Fruit fly (Drosophila melanogaster) whole organism, embryonic: ENCODE results near the gene CG4364.

Source experiments
- Atf-2 ChIP-seq: fragments of 200-800 bp; sonication (Bioruptor generic); optimal IDR thresholded peaks from 2 replicates; lab custom pipeline; 2016; ENCODE audit warnings: missing biosample characterization, missing genetic modification characterization
- Awh ChIP-seq: fragments of 200-800 bp; sonication (Bioruptor generic); IDR thresholded peaks from 2 replicates; pipeline ENCODE4, ENCODE4 v1.3.6; 2022; ENCODE audit warnings: missing biosample characterization, missing genetic modification characterization
- CG10147 ChIP-seq: fragments of 200-800 bp; sonication (Bioruptor generic); optimal IDR thresholded peaks from 2 replicates; lab custom pipeline; 2019; ENCODE audit warnings: missing biosample characterization, mild to moderate bottlenecking, missing genetic modification characterization, moderate library complexity
- CG10321 ChIP-seq: fragments of 200-800 bp; sonication (Bioruptor generic); IDR thresholded peaks from 2 replicates; pipeline ENCODE4 v1.3.6; 2022; ENCODE audit warnings: missing biosample characterization, missing genetic modification characterization
- CG11695 ChIP-seq: fragments of 200-800 bp; sonication (Bioruptor generic); IDR thresholded peaks from 3 replicates; pipeline ENCODE4 v1.3.6; 2022; ENCODE audit warnings: missing biosample characterization, missing genetic modification characterization
- CG12155 ChIP-seq: fragments of 200-800 bp; sonication (Bioruptor generic); optimal IDR thresholded peaks from 3 replicates; lab custom pipeline; 2016; ENCODE audit warnings: missing biosample characterization, missing genetic modification characterization
- CG12659 ChIP-seq: fragments of 200-800 bp; sonication (Bioruptor generic); optimal IDR thresholded peaks from 3 replicates; lab custom pipeline; 2017; ENCODE audit warnings: mild to moderate bottlenecking, missing biosample characterization, missing genetic modification reagents, missing genetic modification characterization
- CG12744 ChIP-seq: fragments of 200-800 bp; sonication (Bioruptor generic); optimal IDR thresholded peaks from 2 replicates; lab custom pipeline; 2016; ENCODE audit warnings: missing biosample characterization, missing genetic modification characterization
- CG13775 ChIP-seq: fragments of 200-800 bp; sonication (Bioruptor generic); optimal IDR thresholded peaks from 3 replicates; lab custom pipeline; 2017; ENCODE audit warnings: missing biosample characterization, mild to moderate bottlenecking, missing genetic modification characterization
- CG14710 ChIP-seq: fragments of 200-800 bp; sonication (Bioruptor generic); optimal IDR thresholded peaks from 3 replicates; lab custom pipeline; 2019; ENCODE audit warnings: missing biosample characterization, mild to moderate bottlenecking, missing genetic modification characterization, moderate library complexity
- CG17359 ChIP-seq: fragments of 200-800 bp; sonication (Bioruptor generic); optimal IDR thresholded peaks from 3 replicates; lab custom pipeline; 2018; ENCODE audit warnings: missing biosample characterization, mild to moderate bottlenecking, missing genetic modification characterization, moderate library complexity
- CG17612 ChIP-seq: fragments of 200-800 bp; sonication (Bioruptor generic); IDR thresholded peaks from 2 replicates; pipeline ENCODE4 v1.3.6; 2022; ENCODE audit warnings: missing biosample characterization, missing genetic modification characterization
- CG1832 ChIP-seq: fragments of 200-800 bp; sonication (Bioruptor generic); optimal IDR thresholded peaks from 2 replicates; lab custom pipeline; 2017; ENCODE audit warnings: missing biosample characterization, mild to moderate bottlenecking, missing genetic modification characterization, inconsistent platforms
- CG3407 ChIP-seq: fragments of 200-800 bp; sonication (Bioruptor generic); optimal IDR thresholded peaks from 2 replicates; lab custom pipeline; 2018; ENCODE audit warnings: missing biosample characterization, mild to moderate bottlenecking, missing genetic modification characterization
- CG4404 ChIP-seq: fragments of 200-800 bp; sonication (Bioruptor generic); IDR thresholded peaks from 2 replicates; pipeline ENCODE4 v1.3.6; 2022; ENCODE audit warnings: missing biosample characterization, missing genetic modification characterization
- CG6254 ChIP-seq: fragments of 200-800 bp; sonication (Bioruptor generic); optimal IDR thresholded peaks from 3 replicates; lab custom pipeline; 2017; ENCODE audit warnings: mild to moderate bottlenecking, missing biosample characterization, missing genetic modification reagents, missing genetic modification characterization
- CG7357 ChIP-seq: fragments of 200-800 bp; sonication (Bioruptor generic); IDR thresholded peaks from 3 replicates; pipeline ENCODE4 v1.3.6; 2022; ENCODE audit warnings: missing biosample characterization, missing genetic modification characterization
- Camta ChIP-seq: fragments of 200-800 bp; sonication (Bioruptor generic); optimal IDR thresholded peaks from 2 replicates; lab custom pipeline; 2016; ENCODE audit warnings: missing biosample characterization, missing genetic modification characterization
- D19A ChIP-seq: fragments of 200-800 bp; optimal IDR thresholded peaks from 3 replicates; lab custom pipeline; 2019; ENCODE audit warnings: missing biosample characterization, mild to moderate bottlenecking, missing genetic modification characterization, moderate library complexity
- E2f2 ChIP-seq: fragments of 200-800 bp; sonication (Bioruptor generic); IDR thresholded peaks from 2 replicates; pipeline ENCODE4 v1.3.6; 2022; ENCODE audit warnings: missing biosample characterization, missing genetic modification characterization
- Fer1 ChIP-seq: fragments of 200-800 bp; sonication (Bioruptor generic); optimal IDR thresholded peaks from 2 replicates; lab custom pipeline; 2017; ENCODE audit warnings: missing biosample characterization, mild to moderate bottlenecking, missing genetic modification characterization
- Fer3 ChIP-seq: fragments of 200-800 bp; sonication (Bioruptor generic); optimal IDR thresholded peaks from 2 replicates; lab custom pipeline; 2018; ENCODE audit warnings: missing biosample characterization, mild to moderate bottlenecking, missing genetic modification characterization, moderate library complexity
- Neu2 ChIP-seq: fragments of 200-800 bp; sonication (Bioruptor generic); optimal IDR thresholded peaks from 3 replicates; lab custom pipeline; 2016; ENCODE audit warnings: missing biosample characterization, missing genetic modification characterization, borderline replicate concordance
- Oli ChIP-seq: fragments of 200-800 bp; sonication (Bioruptor generic); optimal IDR thresholded peaks from 2 replicates; lab custom pipeline; 2018; ENCODE audit warnings: missing biosample characterization, mild to moderate bottlenecking, missing genetic modification characterization, moderate library complexity
- Opbp ChIP-seq: fragments of 200-800 bp; sonication (Bioruptor generic); IDR thresholded peaks from 3 replicates; pipeline ENCODE4 v1.3.6; 2022; ENCODE audit warnings: missing biosample characterization, missing genetic modification characterization; ENCODE audit not compliant: partially characterized antibody
- Sry-δ ChIP-seq: fragments of 200-800 bp; sonication (Bioruptor generic); optimal IDR thresholded peaks from 2 replicates; lab custom pipeline; 2016; ENCODE audit warnings: missing biosample characterization, missing genetic modification characterization
- az2 ChIP-seq: fragments of 200-800 bp; sonication (Bioruptor generic); optimal IDR thresholded peaks from 3 replicates; lab custom pipeline; 2016; ENCODE audit warnings: missing biosample characterization, missing genetic modification characterization
- bigmax ChIP-seq: fragments of 200-800 bp; sonication (Bioruptor generic); optimal IDR thresholded peaks from 2 replicates; lab custom pipeline; 2018; ENCODE audit warnings: missing biosample characterization, mild to moderate bottlenecking, missing genetic modification characterization
- btn ChIP-seq: fragments of 200-800 bp; sonication (Bioruptor generic); optimal IDR thresholded peaks from 2 replicates; lab custom pipeline; 2016; ENCODE audit warnings: missing biosample characterization, missing genetic modification characterization
- cato ChIP-seq: fragments of 200-800 bp; sonication (Bioruptor generic); optimal IDR thresholded peaks from 2 replicates; lab custom pipeline; 2016; ENCODE audit warnings: missing biosample characterization, missing genetic modification characterization, borderline replicate concordance
- corto ChIP-seq: fragments of 200-800 bp; sonication (Bioruptor generic); optimal IDR thresholded peaks from 2 replicates; lab custom pipeline; 2016; ENCODE audit warnings: missing biosample characterization, mild to moderate bottlenecking, missing genetic modification characterization, moderate library complexity
- crp ChIP-seq, 2 experiments: fragments of 200-800 bp; sonication (Bioruptor generic); optimal IDR thresholded peaks; 2 replicates in 1 of 2; 3 replicates in 1 of 2; lab custom pipeline; 2017; ENCODE audit warnings: missing biosample characterization in 2 of 2, missing genetic modification characterization in 2 of 2, mild to moderate bottlenecking in 1 of 2, moderate library complexity in 1 of 2
- danr ChIP-seq: fragments of 200-800 bp; sonication (Bioruptor generic); IDR thresholded peaks from 2 replicates; pipeline ENCODE4 v1.3.6; 2022; ENCODE audit warnings: missing biosample characterization, missing genetic modification characterization
- ewg ChIP-seq: fragments of 200-800 bp; sonication (Bioruptor generic); optimal IDR thresholded peaks from 3 replicates; lab custom pipeline; 2017; ENCODE audit warnings: mild to moderate bottlenecking, missing biosample characterization, missing genetic modification reagents, missing genetic modification characterization
- gcm ChIP-seq: fragments of 200-800 bp; sonication (Bioruptor generic); optimal IDR thresholded peaks from 2 replicates; lab custom pipeline; 2019; ENCODE audit warnings: missing biosample characterization, mild to moderate bottlenecking, missing genetic modification characterization, moderate library complexity
- gem ChIP-seq: fragments of 200-800 bp; sonication (Bioruptor generic); optimal IDR thresholded peaks from 2 replicates; lab custom pipeline; 2019; ENCODE audit warnings: missing biosample characterization, mild to moderate bottlenecking, missing genetic modification characterization, moderate library complexity
- grn ChIP-seq: fragments of 200-800 bp; sonication (Bioruptor generic); optimal IDR thresholded peaks from 3 replicates; lab custom pipeline; 2017; ENCODE audit warnings: missing biosample characterization, missing genetic modification characterization
- kay ChIP-seq: fragments of 200-800 bp; sonication (Bioruptor generic); optimal IDR thresholded peaks from 2 replicates; lab custom pipeline; 2016; ENCODE audit warnings: missing biosample characterization, missing genetic modification characterization
- otp ChIP-seq: fragments of 200-800 bp; sonication (Bioruptor generic); IDR thresholded peaks from 3 replicates; pipeline ENCODE4, ENCODE4 v1.3.6; 2022; ENCODE audit warnings: missing biosample characterization, missing genetic modification characterization
- pb ChIP-seq: fragments of 200-800 bp; sonication (Bioruptor generic); optimal IDR thresholded peaks from 3 replicates; lab custom pipeline; 2016; ENCODE audit warnings: missing biosample characterization, missing genetic modification characterization
- pfk ChIP-seq: fragments of 200-800 bp; sonication (Bioruptor generic); optimal IDR thresholded peaks from 2 replicates; lab custom pipeline; 2018; ENCODE audit warnings: missing biosample characterization, mild to moderate bottlenecking, missing genetic modification characterization, moderate library complexity
- pzg ChIP-seq: fragments of 200-800 bp; sonication (Bioruptor generic); optimal IDR thresholded peaks from 3 replicates; lab custom pipeline; 2018; ENCODE audit warnings: missing biosample characterization, mild to moderate bottlenecking, missing genetic modification characterization, moderate library complexity
- ro ChIP-seq: fragments of 200-800 bp; sonication (Bioruptor generic); IDR thresholded peaks from 2 replicates; pipeline ENCODE4 v1.3.6; 2022; ENCODE audit warnings: missing biosample characterization, missing genetic modification characterization
- sim ChIP-seq: fragments of 200-800 bp; sonication (Bioruptor generic); IDR thresholded peaks from 2 replicates; pipeline ENCODE4 v1.3.6; 2022; ENCODE audit warnings: missing biosample characterization, missing genetic modification characterization
- sug ChIP-seq: fragments of 200-800 bp; optimal IDR thresholded peaks from 2 replicates; lab custom pipeline; 2019; ENCODE audit warnings: missing biosample characterization, mild to moderate bottlenecking, missing genetic modification characterization, moderate library complexity
- tgo ChIP-seq: fragments of 200-800 bp; sonication (Bioruptor generic); IDR thresholded peaks from 3 replicates; pipeline ENCODE4 v1.3.6; 2022; ENCODE audit warnings: missing biosample characterization, missing genetic modification characterization
- usp ChIP-seq: fragments of >200 bp; optimal IDR thresholded peaks from 2 replicates; lab custom pipeline; 2017; ENCODE audit warnings: missing biosample characterization, missing genetic modification characterization
- wek ChIP-seq: fragments of 200-800 bp; sonication (Bioruptor generic); optimal IDR thresholded peaks from 3 replicates; lab custom pipeline; 2018; ENCODE audit warnings: missing biosample characterization, mild to moderate bottlenecking, missing genetic modification characterization, moderate library complexity

CG4364 gene

dm6 chr2L:9692364-9693348 is 18.4 kb downstream of the CG4364 start (continued):
- TF ChIP-seq CG7357 (GFP tag; lab: Robert Waterston, UW) (peak; percentile 74; the same call in 2 of the 3 replicates), CG1832 (no peak), grn (no peak), tgo (GFP tag; lab: Robert Waterston, UW) (peak; percentile 88), E2f2 (peak; percentile 50; the same call in 1 of the 2 replicates), btn (GFP tag; lab: Kevin White, UChicago) (no peak), CG10147 (GFP tag; lab: Kevin White, UChicago) (peak; percentile 32), bigmax (GFP tag; lab: Kevin White, UChicago) (no peak), Sry-δ (GFP tag; lab: Kevin White, UChicago) (no peak), pfk (GFP tag; lab: Kevin White, UChicago) (no peak), cato (GFP tag; lab: Kevin White, UChicago) (no peak), Oli (peak; percentile 59), Camta (peak; percentile 29), otp (GFP tag; lab: Robert Waterston, UW) (no peak), ewg (GFP tag; lab: Kevin White, UChicago) (no peak), CG4404 (GFP tag; lab: Robert Waterston, UW) (peak; percentile 24; the same call in 1 of the 2 replicates), Opbp (GFP tag; lab: Robert Waterston, UW) (no peak), CG11695 (GFP tag; lab: Robert Waterston, UW) (peak; percentile 86), CG13775 (GFP tag; lab: Kevin White, UChicago) (peak; percentile 55), pzg (GFP tag; lab: Kevin White, UChicago) (no peak), kay (peak; percentile 38), Neu2 (GFP tag; lab: Kevin White, UChicago) (no peak), danr (GFP tag; lab: Robert Waterston, UW) (peak; percentile 47; the same call in 1 of the 2 replicates), sug (tag; lab: Kevin White, UChicago) (peak; percentile 2), CG12744 (GFP tag; lab: Kevin White, UChicago) (peak; percentile 40), ro (GFP tag; lab: Robert Waterston, UW) (no peak), wek (GFP tag; lab: Kevin White, UChicago) (no peak), gem (tag; lab: Kevin White, UChicago) (peak; percentile 79), corto (GFP tag; lab: Kevin White, UChicago) (peak; percentile 46), gcm (GFP tag; lab: Kevin White, UChicago) (no peak), crp (GFP tag; optimal IDR thresholded peaks at IDR 0.05; lab: Kevin White, UChicago) (no peak), CG12659 (GFP tag; lab: Kevin White, UChicago) (peak; percentile 68), D19A (tag; lab: Kevin White, UChicago) (peak; percentile 36), CG3407 (GFP tag; lab: Kevin White, UChicago) (no peak), sim (GFP tag; lab: Robert Waterston, UW) (no peak), Fer1 (peak; percentile 58), pb (GFP tag; lab: Kevin White, UChicago) (no peak), CG10321 (GFP tag; lab: Robert Waterston, UW) (0 out of 2 replicates have a peak, but pooled peaks have one; percentile 20), CG17612 (GFP tag; lab: Robert Waterston, UW) (peak; percentile 44; the same call in 1 of the 2 replicates), Fer3 (tag; lab: Kevin White, UChicago) (peak; percentile 69), Atf-2 (GFP tag; lab: Kevin White, UChicago) (no peak), CG6254 (GFP tag; lab: Kevin White, UChicago) (no peak), usp (GFP tag; lab: Kevin White, UChicago) (no peak), Awh (GFP tag; lab: Robert Waterston, UW) (peak; percentile 62), CG17359 (peak; percentile 60), CG12155 (GFP tag; lab: Kevin White, UChicago) (peak; percentile 59), CG14710 (tag; lab: Kevin White, UChicago) (no peak), az2 (peak; percentile 30)
